Worm (Caenorhabditis elegans): ENCODE results near the gene ncam-1.

DNA sequence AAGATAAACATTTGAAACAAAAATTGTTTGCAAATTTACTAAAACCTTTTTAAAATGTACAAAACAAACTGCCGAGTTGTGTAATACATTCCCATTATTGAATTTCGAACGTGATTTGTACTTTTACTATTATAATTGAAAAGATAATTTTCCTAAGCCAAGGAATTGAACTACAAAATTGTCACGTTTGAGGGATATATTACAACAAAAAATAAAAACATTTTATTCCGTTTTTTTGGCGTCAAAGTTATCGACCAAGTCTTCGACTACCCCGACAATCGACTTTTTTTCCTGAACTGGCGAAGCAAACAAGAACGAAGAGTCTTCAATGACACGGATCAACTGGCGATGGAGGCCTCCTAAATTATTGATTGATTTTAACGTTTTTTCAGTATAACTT is 10.8 kb upstream of the ncam-1 start, which contains the start of gene T19D7.7:
- TF ChIP-seq zag-1 (tag; optimal IDR thresholded peaks at IDR 0.05) (no peak), unc-39 (tag; optimal IDR thresholded peaks at IDR 0.05) (no peak), nhr-12 (tag; optimal IDR thresholded peaks at IDR 0.05) (no peak), ama-1 (optimal IDR thresholded peaks at IDR 0.05) (no peak), ztf-11 (tag; optimal IDR thresholded peaks at IDR 0.05) (no peak), snpc-4 (tag; optimal IDR thresholded peaks at IDR 0.05) (no peak), fos-1 (tag; optimal IDR thresholded peaks at IDR 0.05) (no peak), lin-13 (GFP tag; optimal IDR thresholded peaks at IDR 0.05) (no peak), dmd-4 (tag; optimal IDR thresholded peaks at IDR 0.05) (no peak), aly-2 (tag; optimal IDR thresholded peaks at IDR 0.05) (no peak), nhr-77 (tag; optimal IDR thresholded peaks at IDR 0.05) (no peak), egl-27 (tag; optimal IDR thresholded peaks at IDR 0.05) (no peak)
